Worm (Caenorhabditis elegans): ENCODE measurements around the gene sra-12.

DNA sequence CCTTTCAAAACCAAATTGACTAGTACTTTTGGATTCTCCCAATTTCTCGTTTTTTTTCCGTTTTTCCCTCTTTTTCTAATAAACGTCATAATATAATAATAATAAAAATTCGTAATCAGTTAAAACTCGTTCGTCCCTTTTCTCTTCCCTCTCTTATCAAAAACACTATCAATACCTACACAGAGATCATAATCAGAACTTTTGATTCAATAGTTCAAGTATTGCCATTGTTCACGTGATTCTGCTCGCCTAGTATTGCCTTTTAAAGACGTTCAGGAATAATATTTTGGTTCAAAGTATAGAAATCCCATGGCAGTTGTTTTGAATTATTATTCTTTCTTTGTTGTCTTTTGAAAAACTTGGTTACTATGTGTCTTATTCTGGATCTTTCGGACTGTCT is 20.4 kb upstream of the sra-12 start:
- TF ChIP-seq dao-5 (tag; optimal IDR thresholded peaks at IDR 0.05) (no peak), him-1 (tag; optimal IDR thresholded peaks at IDR 0.05) (no peak)

Data from whole organism, L4/young adult.